Worm (Caenorhabditis elegans) whole organism, L3 larva: ENCODE data around the gene scl-19.

Source experiments
- fkh-10 ChIP-seq: sonication (generic microtip); optimal IDR thresholded peaks from 2 replicates; lab custom pipeline; 2017; ENCODE audit warnings: missing biosample characterization, missing genetic modification reagents, missing genetic modification characterization
- nhr-237 ChIP-seq: fragments of 150-350 bp; optimal IDR thresholded peaks from 2 replicates; lab custom pipeline; 2014; ENCODE audit warnings: missing biosample characterization, missing genetic modification characterization
- nhr-25 ChIP-seq: sonication (generic microtip); optimal IDR thresholded peaks from 2 replicates; lab custom pipeline; 2017; ENCODE audit warnings: missing biosample characterization, missing genetic modification characterization
- ztf-11 ChIP-seq: fragments of 150-350 bp; optimal IDR thresholded peaks from 2 replicates; lab custom pipeline; 2014; ENCODE audit warnings: missing biosample characterization, missing genetic modification characterization

- TF ChIP-seq nhr-25 (no peak), ztf-11 (tag; lab: Kevin White, UChicago) (no peak), fkh-10 (no peak), nhr-237 (tag; lab: Kevin White, UChicago) (no peak)
These were observed 41.0 kb downstream of the scl-19 start, which contains the start of gene clec-257 for ce11 chrV:18772761-18773160.
